Worm (Caenorhabditis elegans): Measurements from ENCODE around the gene F42D1.4.
A peak's percentile ranks its signal among the peaks of the same experiment; 100 is the strongest.

DNA sequence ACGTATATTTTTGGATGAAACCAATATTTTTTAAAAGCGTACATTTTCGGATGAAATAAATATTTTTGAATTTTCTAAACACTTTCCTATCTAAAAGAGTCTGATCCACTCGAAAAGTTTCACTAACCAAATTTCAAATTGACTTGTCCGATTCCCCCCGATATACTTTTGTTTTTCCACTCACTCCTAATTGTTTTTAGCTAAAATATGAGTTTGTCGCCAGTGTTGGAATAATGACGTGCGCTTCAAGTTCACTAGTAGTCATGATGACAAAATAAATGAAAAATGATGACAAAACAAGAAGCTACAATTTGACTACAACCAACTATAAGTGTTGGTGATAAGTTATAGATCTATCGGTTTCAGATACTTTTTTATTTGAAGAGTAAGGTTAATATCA lies 1.8 kb downstream of the F42D1.4 start:
- no peak for TF ChIP-seq ceh-63 (GFP tag; optimal IDR thresholded peaks at IDR 0.05)
- TF ChIP-seq aly-2 (tag; optimal IDR thresholded peaks at IDR 0.05): no peak
- no peak for TF ChIP-seq aha-1 (tag; optimal IDR thresholded peaks at IDR 0.05)
- peak in 1 of 2 experiments; percentile 9 for TF ChIP-seq lin-35 (GFP tag; optimal IDR thresholded peaks at IDR 0.05)
